Worm (Caenorhabditis elegans) whole organism, L4/young adult: Measurements from ENCODE around the gene sex-1.

Source experiments
- W03F9.2 ChIP-seq: fragments of 150-350 bp; optimal IDR thresholded peaks from 2 replicates; lab custom pipeline; 2014; ENCODE audit warnings: missing biosample characterization, missing genetic modification characterization
- dao-5 ChIP-seq: sonication (generic microtip); optimal IDR thresholded peaks from 2 replicates; lab custom pipeline; 2016; ENCODE audit warnings: missing genotype, missing genetic modification characterization, moderate library complexity, missing compliant biosample characterization
- him-1 ChIP-seq: sonication (generic microtip); optimal IDR thresholded peaks from 2 replicates; lab custom pipeline; 2016; ENCODE audit warnings: missing genotype, missing genetic modification reagents, missing genetic modification characterization, missing compliant biosample characterization

The sex-1 gene

ce11 chrX:10205321-10205720 is at the start of gene sex-1:
TSS of gene sex-1 (minus strand) at chrX:10205421.
- TF ChIP-seq dao-5 (tag; lab: Kevin White, UChicago) (no peak), him-1 (tag; lab: Kevin White, UChicago) (no peak), W03F9.2 (no peak)

- no peak for TF ChIP-seq dao-5 (tag; lab: Kevin White, UChicago)
These were observed 48.8 kb upstream of the sex-1 start for ce11 chrX:10254068-10254467.

ce11 chrX:10252781-10253180 is 47.6 kb upstream of the sex-1 start, which contains the start of gene C14H10.2:
TSS of gene C14H10.2 (minus strand) at chrX:10252881.
- TF ChIP-seq him-1 (tag; lab: Kevin White, UChicago) (no peak), dao-5 (tag; lab: Kevin White, UChicago) (no peak), W03F9.2 (no peak)

- TF ChIP-seq W03F9.2 (no peak), dao-5 (tag; lab: Kevin White, UChicago) (no peak), him-1 (tag; lab: Kevin White, UChicago) (no peak)
These were observed 44.5 kb upstream of the sex-1 start for ce11 chrX:10249685-10250084.

- no peak for TF ChIP-seq dao-5 (tag; lab: Kevin White, UChicago)
- no peak for TF ChIP-seq him-1 (tag; lab: Kevin White, UChicago)
- TF ChIP-seq W03F9.2, result no peak
These were observed 40.4 kb upstream of the sex-1 start for ce11 chrX:10245617-10246016.

ce11 chrX:10240939-10241338 is 35.7 kb upstream of the sex-1 start, which contains the start of gene str-74:
TSS of gene str-74 (minus strand) at chrX:10241039.
- TF ChIP-seq him-1 (tag; lab: Kevin White, UChicago) (no peak), W03F9.2 (no peak), dao-5 (tag; lab: Kevin White, UChicago) (no peak)

ce11 chrX:10238146-10238749 is 33.0 kb upstream of the sex-1 start:
- TF ChIP-seq W03F9.2 (no peak), dao-5 (tag; lab: Kevin White, UChicago) (no peak), him-1 (tag; lab: Kevin White, UChicago) (no peak)

- TF ChIP-seq W03F9.2 (no peak), him-1 (tag; lab: Kevin White, UChicago) (no peak), dao-5 (tag; lab: Kevin White, UChicago) (no peak)
These were observed 31.6 kb upstream of the sex-1 start, which contains the start of gene zipt-13 for ce11 chrX:10236844-10237243. TSS of gene zipt-13 (minus strand) at chrX:10236944.

- TF ChIP-seq dao-5 (tag; lab: Kevin White, UChicago), result no peak
- no peak for TF ChIP-seq W03F9.2
- no peak for TF ChIP-seq him-1 (tag; lab: Kevin White, UChicago)
These were observed 27.2 kb upstream of the sex-1 start for ce11 chrX:10232395-10232794.

- TF ChIP-seq dao-5 (tag; lab: Kevin White, UChicago) (no peak), him-1 (tag; lab: Kevin White, UChicago) (no peak), W03F9.2 (no peak)
These were observed 25.7 kb upstream of the sex-1 start for ce11 chrX:10230872-10231271.

ce11 chrX:10228094-10228746 is 23.0 kb upstream of the sex-1 start, which contains the start of gene C14H10.3:
TSS of gene C14H10.3 (minus strand) at chrX:10228137.
- TF ChIP-seq dao-5 (tag; lab: Kevin White, UChicago), result no peak
- TF ChIP-seq him-1 (tag; lab: Kevin White, UChicago), result no peak
- TF ChIP-seq W03F9.2, result no peak

- no peak for TF ChIP-seq W03F9.2
- TF ChIP-seq him-1 (tag; lab: Kevin White, UChicago), result no peak
- TF ChIP-seq dao-5 (tag; lab: Kevin White, UChicago), result no peak
These were observed 22.0 kb upstream of the sex-1 start for ce11 chrX:10227217-10227616.

- TF ChIP-seq dao-5 (tag; lab: Kevin White, UChicago) (no peak), him-1 (tag; lab: Kevin White, UChicago) (no peak), W03F9.2 (no peak)
These were observed 20.6 kb upstream of the sex-1 start for ce11 chrX:10225845-10226244.

ce11 chrX:10219184-10219705 is 14.0 kb upstream of the sex-1 start:
- TF ChIP-seq him-1 (tag; lab: Kevin White, UChicago), result no peak
- TF ChIP-seq W03F9.2, result no peak
- TF ChIP-seq dao-5 (tag; lab: Kevin White, UChicago), result no peak
